Fruit fly (Drosophila melanogaster): ENCODE data around the gene Cenp-C.

dm6 chr3R:8577409-8578255 lies 13.7 kb downstream of the Cenp-C start, which contains the start of gene 5-HT2B:
- TF ChIP-seq psq (optimal IDR thresholded peaks at IDR 0.05): no peak
- TF ChIP-seq Sin3A (optimal IDR thresholded peaks at IDR 0.05): no peak
- no peak for TF ChIP-seq insv (optimal IDR thresholded peaks at IDR 0.05)
- TF ChIP-seq ttk (optimal IDR thresholded peaks at IDR 0.05): no peak
- TF ChIP-seq h (optimal IDR thresholded peaks at IDR 0.05): no peak
- TF ChIP-seq Myc (optimal IDR thresholded peaks at IDR 0.05): no peak

Measured in Kc167 (cell line).